Fruit fly (Drosophila melanogaster): Measurements from ENCODE around the gene CG13926.

dm6 chr3L:1575731-1576376 is 42.1 kb downstream of the CG13926 start:
- TF ChIP-seq dan (GFP tag; IDR thresholded peaks at IDR 0.05) (no peak), ATbp (GFP tag; optimal IDR thresholded peaks at IDR 0.05) (no peak), CG18619 (GFP tag; optimal IDR thresholded peaks at IDR 0.05) (peak; percentile 1), fd96Cb (tag; optimal IDR thresholded peaks at IDR 0.05) (no peak), Dek (tag; optimal IDR thresholded peaks at IDR 0.05) (no peak), CG5245 (GFP tag; optimal IDR thresholded peaks at IDR 0.05) (no peak), Bteb2 (GFP tag; optimal IDR thresholded peaks at IDR 0.05) (no peak), CG12744 (GFP tag; optimal IDR thresholded peaks at IDR 0.05) (no peak), hth (optimal IDR thresholded peaks at IDR 0.05) (no peak), Ptx1 (GFP tag; IDR thresholded peaks at IDR 0.05) (no peak)
